Worm (Caenorhabditis elegans) whole organism, young adult: ENCODE results near the gene F27E5.9.

Experiments used
- B0035.1 ChIP-seq: sonication (generic microtip); optimal IDR thresholded peaks from 2 replicates; lab custom pipeline; 2016; ENCODE audit warnings: missing genetic modification characterization, mild to moderate bottlenecking, missing compliant biosample characterization, missing genotype, missing genetic modification reagents
- C17E4.6 ChIP-seq: fragments of 200-800 bp; sonication (Bioruptor generic); IDR thresholded peaks from 2 replicates; pipeline ENCODE4 v1.3.6; 2022; ENCODE audit warnings: missing genetic modification reagents, missing genetic modification characterization, missing compliant biosample characterization
- D2030.7 ChIP-seq: fragments of 200-800 bp; sonication (Bioruptor generic); IDR thresholded peaks from 2 replicates; pipeline ENCODE4 v1.3.6; 2022; ENCODE audit warnings: missing genetic modification reagents, missing genetic modification characterization, missing compliant biosample characterization
- F33H1.4 ChIP-seq: fragments of 200-800 bp; sonication (Bioruptor generic); IDR thresholded peaks from 2 replicates; pipeline ENCODE4 v1.3.6; 2022; ENCODE audit warnings: missing genetic modification reagents, missing genetic modification characterization, missing compliant biosample characterization
- F37B4.10 ChIP-seq: fragments of 200-800 bp; sonication (Bioruptor generic); IDR thresholded peaks from 2 replicates; pipeline ENCODE4 v1.3.6; 2022; ENCODE audit warnings: missing genetic modification characterization, missing compliant biosample characterization
- F49E8.2 ChIP-seq: sonication (generic microtip); optimal IDR thresholded peaks from 3 replicates; lab custom pipeline; 2017; ENCODE audit warnings: missing genetic modification characterization, mild to moderate bottlenecking, missing compliant biosample characterization, antibody characterized with exemption, moderate library complexity; ENCODE audit not compliant: insufficient read depth
- F55B11.4 ChIP-seq: sonication (generic microtip); optimal IDR thresholded peaks from 2 replicates; lab custom pipeline; 2016; ENCODE audit warnings: missing compliant biosample characterization, missing genetic modification characterization, borderline replicate concordance; ENCODE audit not compliant: insufficient read depth
- Y56A3A.18 ChIP-seq: fragments of 200-800 bp; sonication (Bioruptor generic); IDR thresholded peaks from 2 replicates; pipeline ENCODE4 v1.3.6; 2022; ENCODE audit warnings: missing genetic modification reagents, missing genetic modification characterization, missing compliant biosample characterization
- ZK185.1 ChIP-seq: sonication (generic microtip); optimal IDR thresholded peaks from 2 replicates; lab custom pipeline; 2016; ENCODE audit warnings: mild to moderate bottlenecking, missing genetic modification characterization, missing compliant biosample characterization; ENCODE audit not compliant: poor library complexity, severe bottlenecking
- akir-1 ChIP-seq: fragments of 200-800 bp; sonication (Bioruptor generic); optimal IDR thresholded peaks from 2 replicates; lab custom pipeline; 2018; ENCODE audit warnings: mild to moderate bottlenecking, missing genetic modification characterization, moderate library complexity, missing compliant biosample characterization
- atf-7 ChIP-seq: sonication (generic microtip); optimal IDR thresholded peaks from 2 replicates; lab custom pipeline; 2017; ENCODE audit warnings: mild to moderate bottlenecking, missing genetic modification characterization, missing compliant biosample characterization
- athp-1 ChIP-seq: sonication (generic microtip); optimal IDR thresholded peaks from 2 replicates; lab custom pipeline; 2017; ENCODE audit warnings: mild to moderate bottlenecking, missing genetic modification characterization, missing compliant biosample characterization
- attf-3 ChIP-seq: fragments of 200-800 bp; sonication (Bioruptor generic); conservative IDR thresholded peaks from 2 replicates; pipeline ENCODE4 v1.3.6; 2022; ENCODE audit warnings: missing genetic modification reagents, missing genetic modification characterization, missing compliant biosample characterization
- ccch-3 ChIP-seq: fragments of 200-800 bp; sonication (Bioruptor generic); optimal IDR thresholded peaks from 2 replicates; lab custom pipeline; 2018; ENCODE audit warnings: mild to moderate bottlenecking, missing genetic modification characterization, missing compliant biosample characterization
- cebp-1 ChIP-seq, 2 experiments: fragments of 200-800 bp in 1 of 2; sonication (Bioruptor generic) in 1 of 2; sonication (generic microtip) in 1 of 2; IDR thresholded peaks in 1 of 2; optimal IDR thresholded peaks in 1 of 2; 2 replicates each; pipeline versions ENCODE4 v1.3.6 to Lab custom; 2017 to 2022; ENCODE audit warnings: missing compliant biosample characterization in 2 of 2, missing genetic modification characterization in 2 of 2, mild to moderate bottlenecking in 1 of 2, missing genetic modification reagents in 1 of 2, moderate library complexity in 1 of 2
- ceh-100 ChIP-seq: fragments of 200-800 bp; sonication (Bioruptor generic); IDR thresholded peaks from 2 replicates; pipeline ENCODE4 v1.3.6; 2022; ENCODE audit warnings: missing genetic modification reagents, missing genetic modification characterization, missing compliant biosample characterization
- ceh-79 ChIP-seq: sonication (generic microtip); optimal IDR thresholded peaks from 2 replicates; lab custom pipeline; 2017; ENCODE audit warnings: mild to moderate bottlenecking, missing genetic modification characterization, missing compliant biosample characterization
- ceh-91 ChIP-seq: fragments of 200-800 bp; sonication (Bioruptor generic); IDR thresholded peaks from 2 replicates; pipeline ENCODE4 v1.3.6; 2022; ENCODE audit warnings: missing genetic modification reagents, missing genetic modification characterization, missing compliant biosample characterization
- dpff-1 ChIP-seq: sonication (generic microtip); optimal IDR thresholded peaks from 2 replicates; lab custom pipeline; 2017; ENCODE audit warnings: mild to moderate bottlenecking, missing genetic modification characterization, missing compliant biosample characterization
- efl-1 ChIP-seq: fragments of 150-350 bp; optimal IDR thresholded peaks from 2 replicates; lab custom pipeline; 2014; ENCODE audit warnings: missing biosample characterization, missing genetic modification reagents, missing genetic modification characterization
- egl-44 ChIP-seq: fragments of 200-800 bp; sonication (Bioruptor generic); IDR thresholded peaks from 2 replicates; pipeline ENCODE4 v1.3.6; 2022; ENCODE audit warnings: missing genetic modification reagents, missing genetic modification characterization, missing compliant biosample characterization
- egrh-3 ChIP-seq: fragments of 200-800 bp; sonication (Bioruptor generic); IDR thresholded peaks from 2 replicates; pipeline ENCODE4 v1.3.6; 2022; ENCODE audit warnings: missing genetic modification reagents, missing genetic modification characterization, missing compliant biosample characterization
- him-1 ChIP-seq: sonication (generic microtip); optimal IDR thresholded peaks from 2 replicates; lab custom pipeline; 2016; ENCODE audit warnings: missing genotype, missing genetic modification reagents, missing genetic modification characterization, missing compliant biosample characterization
- hmg-20 ChIP-seq: fragments of 200-800 bp; sonication (Bioruptor generic); IDR thresholded peaks from 2 replicates; pipeline ENCODE4 v1.3.6; 2022; ENCODE audit warnings: missing genetic modification reagents, missing genetic modification characterization, missing compliant biosample characterization
- lag-1 ChIP-seq: fragments of 200-800 bp; sonication (Bioruptor generic); IDR thresholded peaks from 2 replicates; pipeline ENCODE4 v1.3.6; 2022; ENCODE audit warnings: missing genetic modification reagents, missing genetic modification characterization, missing compliant biosample characterization
- let-607 ChIP-seq, 2 experiments: fragments of 200-800 bp in 1 of 2; sonication (Bioruptor generic) in 1 of 2; sonication (generic microtip) in 1 of 2; optimal IDR thresholded peaks; 2 replicates each; lab custom pipeline; 2016 to 2018; ENCODE audit warnings: mild to moderate bottlenecking in 2 of 2, missing compliant biosample characterization in 2 of 2, missing genetic modification characterization in 2 of 2, moderate library complexity in 2 of 2, missing genotype in 1 of 2
- lin-40 ChIP-seq: sonication (generic microtip); optimal IDR thresholded peaks from 2 replicates; lab custom pipeline; 2016; ENCODE audit warnings: missing genetic modification characterization, mild to moderate bottlenecking, missing compliant biosample characterization, missing genotype, missing genetic modification reagents
- lin-54 ChIP-seq: fragments of 200-800 bp; sonication (Bioruptor generic); optimal IDR thresholded peaks from 2 replicates; lab custom pipeline; 2018; ENCODE audit warnings: mild to moderate bottlenecking, missing genetic modification characterization, missing compliant biosample characterization
- lir-1 ChIP-seq: fragments of 200-800 bp; sonication (Bioruptor generic); conservative IDR thresholded peaks from 2 replicates; pipeline ENCODE4 v1.3.6; 2022; ENCODE audit warnings: missing genetic modification reagents, missing genetic modification characterization, missing compliant biosample characterization
- lsl-1 ChIP-seq: fragments of 200-800 bp; sonication (Bioruptor generic); optimal IDR thresholded peaks from 2 replicates; lab custom pipeline; 2018; ENCODE audit warnings: mild to moderate bottlenecking, missing genetic modification characterization, moderate library complexity, missing compliant biosample characterization
- madf-10 ChIP-seq: sonication (generic microtip); optimal IDR thresholded peaks from 2 replicates; lab custom pipeline; 2016; ENCODE audit warnings: mild to moderate bottlenecking, missing genetic modification characterization, missing compliant biosample characterization
- madf-3 ChIP-seq: fragments of 200-800 bp; sonication (Bioruptor generic); IDR thresholded peaks from 2 replicates; pipeline ENCODE4 v1.3.6; 2022; ENCODE audit warnings: missing genetic modification reagents, missing genetic modification characterization, missing compliant biosample characterization
- madf-6 ChIP-seq: fragments of 200-800 bp; sonication (Bioruptor generic); IDR thresholded peaks from 2 replicates; pipeline ENCODE4 v1.3.6; 2022; ENCODE audit warnings: missing genetic modification reagents, missing genetic modification characterization, missing compliant biosample characterization
- mel-28 ChIP-seq: sonication (generic microtip); optimal IDR thresholded peaks from 2 replicates; lab custom pipeline; 2016; ENCODE audit warnings: borderline replicate concordance, mild to moderate bottlenecking, missing genetic modification characterization, missing compliant biosample characterization
- rcor-1 ChIP-seq: fragments of 200-800 bp; sonication (Bioruptor generic); IDR thresholded peaks from 2 replicates; pipeline ENCODE4 v1.3.6; 2022; ENCODE audit warnings: missing genetic modification reagents, missing genetic modification characterization, missing compliant biosample characterization
- rec-8 ChIP-seq, 2 experiments: sonication (generic microtip); optimal IDR thresholded peaks; 2 replicates each; lab custom pipeline; 2016; ENCODE audit warnings: mild to moderate bottlenecking in 2 of 2, missing genetic modification characterization in 2 of 2, missing genetic modification reagents in 2 of 2, missing genotype in 2 of 2, missing biosample characterization in 1 of 2, missing compliant biosample characterization in 1 of 2, moderate library complexity in 1 of 2
- tbp1 ChIP-seq: fragments of 200-800 bp; sonication (Bioruptor generic); optimal IDR thresholded peaks from 2 replicates; lab custom pipeline; 2018; ENCODE audit warnings: mild to moderate bottlenecking, missing genetic modification characterization, missing compliant biosample characterization
- tlf-1 ChIP-seq: fragments of 200-800 bp; sonication (Bioruptor generic); optimal IDR thresholded peaks from 2 replicates; lab custom pipeline; 2018; ENCODE audit warnings: mild to moderate bottlenecking, missing genetic modification characterization, missing compliant biosample characterization
- unc-130 ChIP-seq: sonication (generic microtip); optimal IDR thresholded peaks from 2 replicates; lab custom pipeline; 2016; ENCODE audit warnings: missing genetic modification reagents, missing genetic modification characterization, missing compliant biosample characterization
- unc-62 ChIP-seq: fragments of 150-350 bp; optimal IDR thresholded peaks from 2 replicates; lab custom pipeline; 2014; ENCODE audit warnings: missing biosample characterization, missing genetic modification reagents, missing genetic modification characterization
- zfh-2 ChIP-seq: fragments of 200-800 bp; sonication (Bioruptor generic); conservative IDR thresholded peaks from 2 replicates; pipeline ENCODE4 v1.3.6; 2022; ENCODE audit warnings: missing genetic modification reagents, missing genetic modification characterization, missing compliant biosample characterization
- ztf-3 ChIP-seq: fragments of 200-800 bp; sonication (Bioruptor generic); optimal IDR thresholded peaks from 2 replicates; lab custom pipeline; 2018; ENCODE audit warnings: mild to moderate bottlenecking, missing genetic modification characterization, missing compliant biosample characterization

F27E5.9 gene

DNA sequence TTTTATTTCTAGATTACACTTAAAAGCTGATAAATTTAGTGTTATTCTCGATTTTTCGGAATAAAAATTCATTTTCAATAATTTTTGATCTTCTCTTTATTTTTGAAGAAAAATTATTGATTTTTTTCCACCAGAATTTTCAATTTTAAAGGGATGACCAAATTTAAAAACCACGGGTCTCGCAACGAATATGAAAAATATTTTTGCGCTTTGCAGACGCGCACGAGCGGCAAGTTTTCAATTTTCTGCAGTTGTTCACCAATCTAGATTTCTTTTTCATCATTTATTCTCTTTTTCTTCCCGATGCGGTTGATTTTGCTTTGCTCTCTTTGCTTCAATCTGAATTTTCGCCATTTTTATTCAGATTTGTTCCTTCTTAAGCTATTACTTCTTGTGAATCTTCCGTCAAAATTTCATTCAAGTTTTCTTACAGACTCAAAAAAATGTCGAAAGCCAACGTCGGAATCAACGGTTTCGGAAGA lies 36.1 kb downstream of the F27E5.9 start, which contains the start of gene gpd-4 (continued):
- TF ChIP-seq C17E4.6 (GFP tag; lab: Robert Waterston, UW) (no peak), attf-3 (GFP tag; lab: Robert Waterston, UW) (no peak), egl-44 (GFP tag; lab: Robert Waterston, UW) (no peak), egrh-3 (GFP tag; lab: Robert Waterston, UW) (no peak)
- TF ChIP-seq, all 124 proteins: peak for 11

DNA sequence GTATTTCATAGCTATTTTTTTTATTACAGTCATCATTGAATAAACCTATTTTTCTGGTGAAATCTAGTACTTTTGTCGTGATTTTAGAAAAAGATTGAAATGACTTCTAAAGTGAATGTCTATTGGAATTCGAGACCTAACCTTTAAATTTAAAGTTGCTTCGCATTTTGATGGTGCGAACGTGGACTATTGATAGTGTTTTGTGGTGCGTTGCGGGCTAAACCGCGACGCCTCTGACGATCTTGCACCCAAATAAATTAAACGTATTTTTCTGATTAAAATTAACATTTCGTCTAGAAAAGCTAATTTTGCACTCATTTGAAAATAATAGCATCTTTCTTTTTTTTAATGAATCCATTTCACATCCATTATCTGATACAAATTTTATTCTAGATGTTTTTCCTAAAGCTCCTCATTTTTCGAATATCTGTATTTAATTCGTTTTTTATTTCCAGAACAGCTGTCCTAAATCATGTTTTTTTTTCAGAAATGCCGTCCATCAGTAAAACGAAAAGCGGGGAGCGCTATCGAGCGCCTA lies 37.8 kb downstream of the F27E5.9 start, which contains the start of gene wbp-11:
Gene wbp-11 (plus strand): TSS at position 488 of the 538 bp plus-strand sequence.
- TF ChIP-seq lsl-1 (GFP tag; lab: Kevin White, UChicago): peak; percentile 4
- no peak for TF ChIP-seq dpff-1 (tag; lab: Kevin White, UChicago)
- TF ChIP-seq lin-54 (GFP tag; lab: Kevin White, UChicago): peak; percentile 0
- TF ChIP-seq F37B4.10: no peak
- TF ChIP-seq madf-3: peak; percentile 90
- TF ChIP-seq ztf-3 (GFP tag; lab: Kevin White, UChicago): no peak
- TF ChIP-seq mel-28: no peak
- peak; percentile 39; the same call in 1 of the 2 replicates for TF ChIP-seq D2030.7 (GFP tag; lab: Robert Waterston, UW)
- peak; percentile 23 for TF ChIP-seq efl-1 (GFP tag; lab: Kevin White, UChicago)
- TF ChIP-seq F49E8.2: peak; percentile 25
- no peak for TF ChIP-seq lir-1 (GFP tag; lab: Robert Waterston, UW)
- no peak for TF ChIP-seq B0035.1
- TF ChIP-seq ceh-91: no peak
- no peak for TF ChIP-seq Y56A3A.18
- TF ChIP-seq F33H1.4 (GFP tag; lab: Robert Waterston, UW): 0 out of 2 replicates have a peak, but pooled peaks have one; percentile 22
- peak; percentile 52; the same call in 1 of the 2 replicates for TF ChIP-seq madf-6 (GFP tag; lab: Robert Waterston, UW)
- 0 out of 2 replicates have a peak, but pooled peaks have one; percentile 24 for TF ChIP-seq ceh-100 (GFP tag; lab: Robert Waterston, UW)
- no peak for TF ChIP-seq tlf-1 (GFP tag; lab: Kevin White, UChicago)
- no peak for TF ChIP-seq atf-7 (tag; lab: Kevin White, UChicago)

ce11 chrII:10174338-10174737 lies 39.6 kb downstream of the F27E5.9 start, which contains the start of gene F33H1.4:
Gene F33H1.4, plus strand, starts transcription at chrII:10174648.
- peak; percentile 50 for TF ChIP-seq ZK185.1 (tag; lab: Kevin White, UChicago)
- TF ChIP-seq ceh-100 (GFP tag; lab: Robert Waterston, UW): peak; percentile 12; the same call in 1 of the 2 replicates
- no peak for TF ChIP-seq ztf-3 (GFP tag; lab: Kevin White, UChicago)
- no peak for TF ChIP-seq F37B4.10
- no peak for TF ChIP-seq ccch-3 (GFP tag; lab: Kevin White, UChicago)
- no peak for TF ChIP-seq F55B11.4 (tag; lab: Kevin White, UChicago)
- no peak for TF ChIP-seq athp-1 (tag; lab: Kevin White, UChicago)
- TF ChIP-seq zfh-2 (GFP tag; lab: Robert Waterston, UW): peak; percentile 22; the same call in 1 of the 2 replicates
- no peak for TF ChIP-seq let-607 (tag; optimal IDR thresholded peaks at IDR 0.05; lab: Kevin White, UChicago)
- peak; percentile 31 for TF ChIP-seq unc-130 (GFP tag; lab: Kevin White, UChicago)
- no peak for TF ChIP-seq cebp-1 (GFP tag; IDR thresholded peaks at IDR 0.05; lab: Robert Waterston, UW)
- TF ChIP-seq cebp-1 (tag; optimal IDR thresholded peaks at IDR 0.05; lab: Kevin White, UChicago): peak; percentile 79
- peak; percentile 33 for TF ChIP-seq lsl-1 (GFP tag; lab: Kevin White, UChicago)
- TF ChIP-seq unc-62 (GFP tag; lab: Kevin White, UChicago): no peak
- 0 out of 2 replicates have a peak, but pooled peaks have one; percentile 10 for TF ChIP-seq egrh-3 (GFP tag; lab: Robert Waterston, UW)
- no peak for TF ChIP-seq hmg-20 (GFP tag; lab: Robert Waterston, UW)
- no peak for TF ChIP-seq lin-40
- peak; percentile 80 for TF ChIP-seq F33H1.4 (GFP tag; lab: Robert Waterston, UW)
- peak; percentile 6 for TF ChIP-seq madf-10 (tag; lab: Kevin White, UChicago)
- peak; percentile 57 for TF ChIP-seq D2030.7 (GFP tag; lab: Robert Waterston, UW)
- no peak for TF ChIP-seq him-1 (tag; lab: Kevin White, UChicago)
- peak; percentile 41 for TF ChIP-seq tbp1 (GFP tag; lab: Kevin White, UChicago)
- TF ChIP-seq lin-54 (GFP tag; lab: Kevin White, UChicago): peak; percentile 45
- TF ChIP-seq akir-1 (GFP tag; lab: Kevin White, UChicago): no peak
- TF ChIP-seq rec-8 (tag; optimal IDR thresholded peaks at IDR 0.05; lab: Kevin White, UChicago): no peak
- peak; percentile 4 for TF ChIP-seq tlf-1 (GFP tag; lab: Kevin White, UChicago)
- peak; percentile 44; the same call in 1 of the 2 replicates for TF ChIP-seq rcor-1 (GFP tag; lab: Robert Waterston, UW)
- no peak for TF ChIP-seq ceh-79 (tag; lab: Kevin White, UChicago)
- no peak for TF ChIP-seq lag-1 (GFP tag; lab: Robert Waterston, UW)
